Worm (Caenorhabditis elegans) whole organism, L3 larva: Measurements from ENCODE around the gene ops-1.

Experiments used
- R02D3.7 ChIP-seq: fragments of 150-350 bp; optimal IDR thresholded peaks from 2 replicates; lab custom pipeline; 2014; ENCODE audit warnings: missing biosample characterization, missing genetic modification characterization
- aly-2 ChIP-seq: fragments of 150-350 bp; optimal IDR thresholded peaks from 2 replicates; lab custom pipeline; 2014; ENCODE audit warnings: missing biosample characterization, missing genetic modification characterization
- ceh-16 ChIP-seq: sonication (generic microtip); optimal IDR thresholded peaks from 2 replicates; lab custom pipeline; 2017; ENCODE audit warnings: missing biosample characterization, missing genetic modification characterization
- ceh-28 ChIP-seq: fragments of 150-350 bp; optimal IDR thresholded peaks from 2 replicates; lab custom pipeline; 2014; ENCODE audit warnings: missing biosample characterization, missing genetic modification reagents, missing genetic modification characterization
- ceh-9 ChIP-seq: sonication (generic microtip); optimal IDR thresholded peaks from 2 replicates; lab custom pipeline; 2018; ENCODE audit warnings: missing biosample characterization, missing genetic modification characterization
- egl-27 ChIP-seq: sonication (generic microtip); optimal IDR thresholded peaks from 4 replicates; lab custom pipeline; 2017; ENCODE audit warnings: missing biosample characterization, missing genetic modification reagents, missing genetic modification characterization
- egl-5 ChIP-seq: fragments of 150-350 bp; optimal IDR thresholded peaks from 2 replicates; lab custom pipeline; 2017; ENCODE audit warnings: missing biosample characterization, missing genetic modification reagents, missing genetic modification characterization, inconsistent platforms
- elt-1 ChIP-seq: fragments of 150-350 bp; optimal IDR thresholded peaks from 2 replicates; lab custom pipeline; 2014; ENCODE audit warnings: missing biosample characterization, missing genetic modification characterization
- elt-2 ChIP-seq: sonication (generic microtip); optimal IDR thresholded peaks from 2 replicates; lab custom pipeline; 2016; ENCODE audit warnings: missing genetic modification reagents, mild to moderate bottlenecking, missing genetic modification characterization, missing compliant biosample characterization
- elt-3 ChIP-seq, 3 experiments: fragments of 150-350 bp in 1 of 3; sonication (generic microtip) in 2 of 3; optimal IDR thresholded peaks; 2 replicates in 2 of 3; 4 replicates in 1 of 3; lab custom pipeline; 2014 to 2017; ENCODE audit warnings: missing biosample characterization in 3 of 3, missing genetic modification characterization in 3 of 3
- eor-1 ChIP-seq, 2 experiments: fragments of 150-350 bp; optimal IDR thresholded peaks; 2 replicates each; lab custom pipeline; 2014 to 2018; ENCODE audit warnings: missing biosample characterization in 2 of 2, missing genetic modification characterization in 2 of 2
- fkh-10 ChIP-seq: sonication (generic microtip); optimal IDR thresholded peaks from 2 replicates; lab custom pipeline; 2017; ENCODE audit warnings: missing biosample characterization, missing genetic modification reagents, missing genetic modification characterization
- fkh-2 ChIP-seq: fragments of 150-350 bp; optimal IDR thresholded peaks from 2 replicates; lab custom pipeline; 2014; ENCODE audit warnings: missing biosample characterization, missing genetic modification reagents, missing genetic modification characterization
- hmg-11 ChIP-seq: sonication (generic microtip); optimal IDR thresholded peaks from 2 replicates; lab custom pipeline; 2016; ENCODE audit warnings: missing genetic modification characterization, missing compliant biosample characterization
- lin-15B ChIP-seq: fragments of 150-350 bp; optimal IDR thresholded peaks from 2 replicates; lab custom pipeline; 2014; ENCODE audit warnings: missing biosample characterization, missing genetic modification characterization
- lsy-12 ChIP-seq: sonication (generic microtip); optimal IDR thresholded peaks from 2 replicates; lab custom pipeline; 2016; ENCODE audit warnings: mild to moderate bottlenecking, missing genetic modification characterization, missing compliant biosample characterization
- mdl-1 ChIP-seq: fragments of 150-350 bp; optimal IDR thresholded peaks from 2 replicates; lab custom pipeline; 2014; ENCODE audit warnings: missing biosample characterization, missing genetic modification characterization
- mml-1 ChIP-seq: fragments of 150-350 bp; sonication (generic microtip); optimal IDR thresholded peaks from 3 replicates; lab custom pipeline; 2014; ENCODE audit warnings: missing biosample characterization, missing genetic modification characterization
- nhr-12 ChIP-seq: fragments of 150-350 bp; optimal IDR thresholded peaks from 2 replicates; lab custom pipeline; 2014; ENCODE audit warnings: missing biosample characterization, missing genetic modification characterization
- nhr-23 ChIP-seq: fragments of 150-350 bp; optimal IDR thresholded peaks from 2 replicates; lab custom pipeline; 2014; ENCODE audit warnings: missing biosample characterization, missing genetic modification reagents, missing genetic modification characterization
- nhr-25 ChIP-seq: sonication (generic microtip); optimal IDR thresholded peaks from 2 replicates; lab custom pipeline; 2017; ENCODE audit warnings: missing biosample characterization, missing genetic modification characterization
- nhr-28 ChIP-seq: fragments of 150-350 bp; optimal IDR thresholded peaks from 2 replicates; lab custom pipeline; 2014; ENCODE audit warnings: missing biosample characterization, missing genetic modification characterization
- nhr-43 ChIP-seq: sonication (generic microtip); optimal IDR thresholded peaks from 2 replicates; lab custom pipeline; 2016; ENCODE audit warnings: mild to moderate bottlenecking, missing genetic modification characterization, missing compliant biosample characterization; ENCODE audit not compliant: poor library complexity, severe bottlenecking
- nhr-67 ChIP-seq: fragments of 150-350 bp; optimal IDR thresholded peaks from 2 replicates; lab custom pipeline; 2014; ENCODE audit warnings: missing biosample characterization, missing genetic modification characterization
- nhr-76 ChIP-seq: fragments of 150-350 bp; sonication (generic microtip); optimal IDR thresholded peaks from 5 replicates; lab custom pipeline; 2014; ENCODE audit warnings: missing biosample characterization, missing genetic modification characterization
- pha-4 ChIP-seq: fragments of 150-350 bp; optimal IDR thresholded peaks from 2 replicates; lab custom pipeline; 2014; ENCODE audit warnings: missing biosample characterization, missing genetic modification reagents, missing genetic modification characterization
- pqm-1 ChIP-seq: fragments of 150-350 bp; optimal IDR thresholded peaks from 2 replicates; lab custom pipeline; 2017; ENCODE audit warnings: missing biosample characterization, missing genetic modification characterization, inconsistent platforms
- sea-2 ChIP-seq: fragments of 150-350 bp; sonication (generic microtip); optimal IDR thresholded peaks from 4 replicates; lab custom pipeline; 2014; ENCODE audit warnings: missing biosample characterization, missing genetic modification reagents, missing genetic modification characterization
- skn-1 ChIP-seq: fragments of 150-350 bp; optimal IDR thresholded peaks from 2 replicates; lab custom pipeline; 2014; ENCODE audit warnings: missing biosample characterization, missing genetic modification characterization
- snpc-4 ChIP-seq: fragments of 150-350 bp; optimal IDR thresholded peaks from 2 replicates; lab custom pipeline; 2014; ENCODE audit warnings: missing biosample characterization, missing genetic modification characterization
- tbx-2 ChIP-seq: sonication (generic microtip); optimal IDR thresholded peaks from 2 replicates; lab custom pipeline; 2016; ENCODE audit warnings: mild to moderate bottlenecking, missing genetic modification characterization, missing compliant biosample characterization
- unc-39 ChIP-seq: sonication (generic microtip); optimal IDR thresholded peaks from 4 replicates; lab custom pipeline; 2017; ENCODE audit warnings: missing biosample characterization, missing genetic modification characterization
- unc-62 ChIP-seq: fragments of 150-350 bp; sonication (generic microtip); optimal IDR thresholded peaks from 4 replicates; lab custom pipeline; 2014; ENCODE audit warnings: missing biosample characterization, missing genetic modification reagents, missing genetic modification characterization
- zag-1 ChIP-seq: fragments of 150-350 bp; optimal IDR thresholded peaks from 2 replicates; lab custom pipeline; 2014; ENCODE audit warnings: missing biosample characterization, missing genetic modification characterization
- ztf-11 ChIP-seq: fragments of 150-350 bp; optimal IDR thresholded peaks from 2 replicates; lab custom pipeline; 2014; ENCODE audit warnings: missing biosample characterization, missing genetic modification characterization
- ztf-4 ChIP-seq: fragments of 150-350 bp; optimal IDR thresholded peaks from 2 replicates; lab custom pipeline; 2014; ENCODE audit warnings: missing biosample characterization, missing genetic modification characterization

The ops-1 gene

ce11 chrIV:6269346-6269745 lies 14.8 kb downstream of the ops-1 start, which contains the start of gene srv-30:
TSS of gene srv-30 (minus strand) at chrIV:6269446.
- TF ChIP-seq nhr-76 (tag; lab: Kevin White, UChicago) = no peak
- no peak for TF ChIP-seq sea-2 (GFP tag; lab: Kevin White, UChicago)
- no peak for TF ChIP-seq ceh-16 (tag; lab: Kevin White, UChicago)
- TF ChIP-seq snpc-4 (tag; lab: Kevin White, UChicago) = no peak
- no peak for TF ChIP-seq nhr-23
- no peak for TF ChIP-seq mdl-1 (tag; lab: Kevin White, UChicago)
- no peak for TF ChIP-seq nhr-67 (tag; lab: Kevin White, UChicago)
- TF ChIP-seq nhr-25 (tag; lab: Kevin White, UChicago) = no peak
- no peak for TF ChIP-seq tbx-2 (tag; lab: Kevin White, UChicago)
- TF ChIP-seq nhr-12 (tag; lab: Kevin White, UChicago) = no peak
- TF ChIP-seq fkh-10 = no peak
- TF ChIP-seq elt-1 (tag; lab: Kevin White, UChicago) = no peak

ce11 chrIV:6266499-6266898 lies 17.7 kb downstream of the ops-1 start, which contains the start of gene srv-29:
TSS of gene srv-29 (minus strand) at chrIV:6266599.
- TF ChIP-seq elt-1 (tag; lab: Kevin White, UChicago) = no peak
- no peak for TF ChIP-seq nhr-25 (tag; lab: Kevin White, UChicago)
- TF ChIP-seq pqm-1 (tag; lab: Kevin White, UChicago) = no peak
- TF ChIP-seq pha-4 (tag; lab: Kevin White, UChicago) = no peak
- TF ChIP-seq aly-2 (tag; lab: Kevin White, UChicago) = no peak
- TF ChIP-seq ceh-16 (tag; lab: Kevin White, UChicago) = no peak
- no peak for TF ChIP-seq elt-2
- no peak for TF ChIP-seq egl-5 (tag; lab: Kevin White, UChicago)
- no peak for TF ChIP-seq R02D3.7 (tag; lab: Kevin White, UChicago)
- TF ChIP-seq ztf-11 (tag; lab: Kevin White, UChicago) = no peak
- no peak for TF ChIP-seq mml-1 (tag; lab: Kevin White, UChicago)
- no peak for TF ChIP-seq nhr-28
- no peak for TF ChIP-seq unc-39 (tag; lab: Kevin White, UChicago)

ce11 chrIV:6263244-6263643 lies 20.9 kb downstream of the ops-1 start, which contains the start of gene srv-28:
TSS of gene srv-28 (minus strand) at chrIV:6263344.
- TF ChIP-seq ztf-4 (tag; lab: Kevin White, UChicago) = no peak
- no peak for TF ChIP-seq nhr-67 (tag; lab: Kevin White, UChicago)
- TF ChIP-seq nhr-25 (tag; lab: Kevin White, UChicago) = no peak
- TF ChIP-seq nhr-43 (tag; lab: Kevin White, UChicago) = no peak
- no peak for TF ChIP-seq mdl-1 (tag; lab: Kevin White, UChicago)
- no peak for TF ChIP-seq snpc-4 (tag; lab: Kevin White, UChicago)
- no peak for TF ChIP-seq lin-15B (tag; lab: Kevin White, UChicago)
- TF ChIP-seq nhr-76 (tag; lab: Kevin White, UChicago) = no peak
- TF ChIP-seq pha-4 (tag; lab: Kevin White, UChicago) = no peak

ce11 chrIV:6259732-6260131 lies 24.4 kb downstream of the ops-1 start, which contains the start of gene nlp-16:
TSS of gene nlp-16 (minus strand) at chrIV:6259832.
- TF ChIP-seq snpc-4 (tag; lab: Kevin White, UChicago) (no peak), unc-39 (tag; lab: Kevin White, UChicago) (no peak), ceh-9 (tag; lab: Kevin White, UChicago) (no peak), eor-1 (tag; optimal IDR thresholded peaks at IDR 0.05; lab: Kevin White, UChicago) (no peak), nhr-25 (tag; lab: Kevin White, UChicago) (no peak), elt-2 (no peak), fkh-10 (no peak), egl-27 (tag; lab: Kevin White, UChicago) (no peak), hmg-11 (tag; lab: Kevin White, UChicago) (no peak), nhr-12 (tag; lab: Kevin White, UChicago) (no peak), ceh-28 (tag; lab: Kevin White, UChicago) (no peak), nhr-67 (tag; lab: Kevin White, UChicago) (no peak), sea-2 (GFP tag; lab: Kevin White, UChicago) (no peak)

DNA sequence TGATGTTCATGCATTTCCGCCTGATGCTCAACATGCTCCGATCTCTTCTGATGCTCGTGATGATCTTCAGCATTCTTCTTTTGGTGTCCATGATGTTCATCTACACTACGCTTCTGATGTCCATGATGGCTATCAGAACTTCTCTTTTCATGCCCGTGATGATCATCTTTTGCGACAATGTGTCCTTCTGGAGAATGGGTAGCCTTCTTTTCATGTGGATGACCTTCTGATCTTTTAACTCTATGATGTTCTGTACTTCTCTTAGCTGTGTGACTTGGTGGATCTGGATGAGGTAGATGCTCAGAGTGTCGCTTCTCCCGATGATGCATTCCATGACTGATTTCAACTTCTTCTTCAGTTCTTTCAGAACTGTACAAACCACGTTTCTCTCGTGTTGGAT lies 25.2 kb downstream of the ops-1 start:
- TF ChIP-seq elt-1 (tag; lab: Kevin White, UChicago) (no peak), fkh-2 (tag; lab: Kevin White, UChicago) (no peak), hmg-11 (tag; lab: Kevin White, UChicago) (no peak), nhr-43 (tag; lab: Kevin White, UChicago) (no peak), elt-3 (tag; optimal IDR thresholded peaks at IDR 0.05; lab: Kevin White, UChicago) (no peak), skn-1 (no peak), lin-15B (tag; lab: Kevin White, UChicago) (no peak), lsy-12 (tag; lab: Kevin White, UChicago) (no peak), ztf-4 (tag; lab: Kevin White, UChicago) (no peak), aly-2 (tag; lab: Kevin White, UChicago) (no peak), fkh-10 (no peak), unc-62 (no peak), egl-27 (tag; lab: Kevin White, UChicago) (no peak), tbx-2 (tag; lab: Kevin White, UChicago) (no peak), pha-4 (tag; lab: Kevin White, UChicago) (no peak), zag-1 (tag; lab: Kevin White, UChicago) (no peak), egl-5 (tag; lab: Kevin White, UChicago) (no peak), nhr-25 (tag; lab: Kevin White, UChicago) (no peak), ceh-9 (tag; lab: Kevin White, UChicago) (no peak)
